Fruit fly (Drosophila melanogaster) whole organism, embryonic: ENCODE measurements around the gene Cyp4d20.

Experiments used
- Awh ChIP-seq: fragments of 200-800 bp; sonication (Bioruptor generic); IDR thresholded peaks from 2 replicates; pipeline ENCODE4, ENCODE4 v1.3.6; 2022; ENCODE audit warnings: missing biosample characterization, missing genetic modification characterization
- CG1024 ChIP-seq: fragments of 200-800 bp; sonication (Bioruptor generic); IDR thresholded peaks from 2 replicates; pipeline ENCODE4 v1.3.6; 2022; ENCODE audit warnings: missing biosample characterization, missing genetic modification characterization
- CG11085 ChIP-seq: fragments of 200-800 bp; sonication (Bioruptor generic); IDR thresholded peaks from 2 replicates; pipeline ENCODE4 v1.3.6; 2022; ENCODE audit warnings: missing biosample characterization, missing genetic modification characterization
- CG11456 ChIP-seq: fragments of 200-800 bp; sonication (Bioruptor generic); IDR thresholded peaks from 3 replicates; pipeline ENCODE4 v1.3.6; 2022; ENCODE audit warnings: missing biosample characterization, missing genetic modification characterization
- CG13123 ChIP-seq: fragments of 200-800 bp; sonication (Bioruptor generic); optimal IDR thresholded peaks from 2 replicates; lab custom pipeline; 2016; ENCODE audit warnings: missing biosample characterization, missing genetic modification characterization
- CG13894 ChIP-seq: fragments of 200-800 bp; sonication (Bioruptor generic); optimal IDR thresholded peaks from 3 replicates; lab custom pipeline; 2018; ENCODE audit warnings: missing biosample characterization, mild to moderate bottlenecking, missing genetic modification characterization, moderate library complexity
- CG14441 ChIP-seq: fragments of 200-800 bp; sonication (Bioruptor generic); IDR thresholded peaks from 2 replicates; pipeline ENCODE4 v1.3.6; 2022; ENCODE audit warnings: missing biosample characterization, missing genetic modification characterization
- CG14710 ChIP-seq: fragments of 200-800 bp; sonication (Bioruptor generic); optimal IDR thresholded peaks from 3 replicates; lab custom pipeline; 2019; ENCODE audit warnings: missing biosample characterization, mild to moderate bottlenecking, missing genetic modification characterization, moderate library complexity
- CG15514 ChIP-seq: fragments of 200-800 bp; sonication (Bioruptor generic); optimal IDR thresholded peaks from 3 replicates; lab custom pipeline; 2017; ENCODE audit warnings: missing biosample characterization, missing genetic modification characterization, mild to moderate bottlenecking, moderate library complexity, missing genetic modification reagents
- CG17385 ChIP-seq: fragments of 200-800 bp; sonication (Bioruptor generic); optimal IDR thresholded peaks from 3 replicates; lab custom pipeline; 2018; ENCODE audit warnings: missing biosample characterization, mild to moderate bottlenecking, missing genetic modification characterization
- CG17612 ChIP-seq: fragments of 200-800 bp; sonication (Bioruptor generic); IDR thresholded peaks from 2 replicates; pipeline ENCODE4 v1.3.6; 2022; ENCODE audit warnings: missing biosample characterization, missing genetic modification characterization
- CG18599 ChIP-seq: fragments of 200-800 bp; sonication (Bioruptor generic); optimal IDR thresholded peaks from 3 replicates; lab custom pipeline; 2017; ENCODE audit warnings: missing biosample characterization, missing genetic modification characterization, mild to moderate bottlenecking, moderate library complexity, missing genetic modification reagents
- CG31365 ChIP-seq: fragments of 200-800 bp; sonication (Bioruptor generic); optimal IDR thresholded peaks from 2 replicates; lab custom pipeline; 2018; ENCODE audit warnings: missing biosample characterization, mild to moderate bottlenecking, missing genetic modification characterization
- CG33213 ChIP-seq: fragments of 200-800 bp; sonication (Bioruptor generic); optimal IDR thresholded peaks from 3 replicates; lab custom pipeline; 2016; ENCODE audit warnings: missing biosample characterization, missing genetic modification characterization
- CG33557 ChIP-seq: fragments of 200-800 bp; sonication (Bioruptor generic); optimal IDR thresholded peaks from 2 replicates; lab custom pipeline; 2019; ENCODE audit warnings: missing biosample characterization, mild to moderate bottlenecking, missing genetic modification characterization, moderate library complexity
- CG5180 ChIP-seq: fragments of 200-800 bp; sonication (Bioruptor generic); optimal IDR thresholded peaks from 3 replicates; lab custom pipeline; 2017; ENCODE audit warnings: missing biosample characterization, missing genetic modification characterization, mild to moderate bottlenecking, moderate library complexity, missing genetic modification reagents
- CG5953 ChIP-seq: fragments of 200-800 bp; sonication (Bioruptor generic); IDR thresholded peaks from 2 replicates; pipeline ENCODE4 v1.3.6; 2022; ENCODE audit warnings: missing biosample characterization, missing genetic modification characterization
- CG7271 ChIP-seq: fragments of 200-800 bp; sonication (Bioruptor generic); optimal IDR thresholded peaks from 2 replicates; lab custom pipeline; 2018; ENCODE audit warnings: missing biosample characterization, mild to moderate bottlenecking, missing genetic modification characterization, moderate library complexity
- CG8089 ChIP-seq: fragments of 200-800 bp; sonication (Bioruptor generic); optimal IDR thresholded peaks from 3 replicates; lab custom pipeline; 2016; ENCODE audit warnings: missing biosample characterization, missing genetic modification characterization
- CG8944 ChIP-seq: fragments of 200-800 bp; sonication (Bioruptor generic); optimal IDR thresholded peaks from 3 replicates; lab custom pipeline; 2016; ENCODE audit warnings: missing biosample characterization, missing genetic modification characterization
- D19B ChIP-seq: fragments of 200-800 bp; sonication (Bioruptor generic); optimal IDR thresholded peaks from 2 replicates; lab custom pipeline; 2017; ENCODE audit warnings: missing biosample characterization, mild to moderate bottlenecking, missing genetic modification characterization
- Dbx ChIP-seq: fragments of 200-800 bp; sonication (Bioruptor generic); IDR thresholded peaks from 3 replicates; pipeline ENCODE4 v1.3.6; 2022; ENCODE audit warnings: missing biosample characterization, missing genetic modification characterization
- Doc2 ChIP-seq: fragments of 200-800 bp; sonication (Bioruptor generic); IDR thresholded peaks from 2 replicates; pipeline ENCODE4 v1.3.6; 2022; ENCODE audit warnings: missing biosample characterization, missing genetic modification characterization
- Ets65A ChIP-seq: fragments of 200-800 bp; sonication (Bioruptor generic); peaks from one replicate; lab custom pipeline; 2016; ENCODE audit warnings: missing biosample characterization, missing genetic modification characterization
- GATAe ChIP-seq: fragments of 200-800 bp; sonication (Bioruptor generic); conservative IDR thresholded peaks from 2 replicates; pipeline ENCODE4 v1.3.6; 2022; ENCODE audit warnings: missing biosample characterization, missing genetic modification characterization
- Gug ChIP-seq: fragments of 200-800 bp; sonication (Bioruptor generic); IDR thresholded peaks from 4 replicates; pipeline ENCODE4 v1.3.6; 2022; ENCODE audit warnings: missing biosample characterization, missing genetic modification characterization
- H15 ChIP-seq: fragments of 200-800 bp; sonication (Bioruptor generic); IDR thresholded peaks from 3 replicates; pipeline ENCODE4 v1.3.6; 2022; ENCODE audit warnings: missing biosample characterization, missing genetic modification characterization
- Hand ChIP-seq: fragments of 200-800 bp; sonication (Bioruptor generic); optimal IDR thresholded peaks from 2 replicates; lab custom pipeline; 2017; ENCODE audit warnings: mild to moderate bottlenecking, missing biosample characterization, missing genetic modification reagents, missing genetic modification characterization
- Kr ChIP-seq: fragments of 200-800 bp; sonication (Bioruptor generic); optimal IDR thresholded peaks from 2 replicates; lab custom pipeline; 2017; ENCODE audit warnings: missing biosample characterization, mild to moderate bottlenecking, missing genetic modification characterization
- Opbp ChIP-seq: fragments of 200-800 bp; sonication (Bioruptor generic); IDR thresholded peaks from 3 replicates; pipeline ENCODE4 v1.3.6; 2022; ENCODE audit warnings: missing biosample characterization, missing genetic modification characterization; ENCODE audit not compliant: partially characterized antibody
- Taf1 ChIP-seq: fragments of 200-800 bp; sonication (Bioruptor generic); IDR thresholded peaks from 2 replicates; pipeline ENCODE4 v1.3.6; 2022; ENCODE audit warnings: missing biosample characterization, missing genetic modification characterization
- Xbp1 ChIP-seq: fragments of 200-800 bp; sonication (Bioruptor generic); optimal IDR thresholded peaks from 3 replicates; lab custom pipeline; 2016; ENCODE audit warnings: missing biosample characterization, mild to moderate bottlenecking, missing genetic modification characterization
- amos ChIP-seq: fragments of 200-800 bp; sonication (Bioruptor generic); IDR thresholded peaks from 2 replicates; pipeline ENCODE4 v1.3.6; 2022; ENCODE audit warnings: missing biosample characterization, missing genetic modification characterization; ENCODE audit not compliant: partially characterized antibody
- ash1 ChIP-seq: fragments of 200-800 bp; sonication (Bioruptor generic); optimal IDR thresholded peaks from 2 replicates; lab custom pipeline; 2018; ENCODE audit warnings: missing biosample characterization, mild to moderate bottlenecking, missing genetic modification characterization
- dati ChIP-seq: fragments of 200-800 bp; sonication (Bioruptor generic); IDR thresholded peaks from 2 replicates; pipeline ENCODE4 v1.3.6; 2022; ENCODE audit warnings: missing biosample characterization, missing genetic modification characterization
- dm ChIP-seq: fragments of 200-800 bp; sonication (Bioruptor generic); optimal IDR thresholded peaks from 3 replicates; lab custom pipeline; 2016; ENCODE audit warnings: missing biosample characterization, missing genetic modification characterization
- gce ChIP-seq: fragments of 200-800 bp; sonication (Bioruptor generic); IDR thresholded peaks from 3 replicates; pipeline ENCODE4 v1.3.6; 2022; ENCODE audit warnings: missing biosample characterization, missing genetic modification characterization
- inv ChIP-seq: fragments of 200-800 bp; sonication (Bioruptor generic); IDR thresholded peaks from 2 replicates; pipeline ENCODE4 v1.3.6; 2022; ENCODE audit warnings: missing biosample characterization, missing genetic modification characterization; ENCODE audit not compliant: partially characterized antibody
- ken ChIP-seq: fragments of 200-800 bp; sonication (Bioruptor generic); IDR thresholded peaks from 3 replicates; pipeline ENCODE4 v1.3.6; 2022; ENCODE audit warnings: missing biosample characterization, missing genetic modification characterization
- lola ChIP-seq, 3 experiments: fragments of >200 bp in 2 of 3; fragments of 200-800 bp in 1 of 3; sonication (Bioruptor generic) in 1 of 3; optimal IDR thresholded peaks; 2 replicates each; lab custom pipeline; 2017 to 2019; ENCODE audit warnings: missing biosample characterization in 3 of 3, missing genetic modification characterization in 3 of 3, mild to moderate bottlenecking in 1 of 3, moderate library complexity in 1 of 3
- mam ChIP-seq: fragments of 200-800 bp; sonication (Bioruptor generic); optimal IDR thresholded peaks from 3 replicates; lab custom pipeline; 2016; ENCODE audit warnings: missing biosample characterization, missing genetic modification characterization
- nau ChIP-seq: fragments of 200-800 bp; sonication (Bioruptor generic); optimal IDR thresholded peaks from 3 replicates; lab custom pipeline; 2017; ENCODE audit warnings: missing biosample characterization, mild to moderate bottlenecking, missing genetic modification characterization, missing genetic modification reagents
- rib ChIP-seq: fragments of 200-800 bp; sonication (Bioruptor generic); IDR thresholded peaks from 2 replicates; pipeline ENCODE4 v1.3.6; 2022; ENCODE audit warnings: missing biosample characterization, missing genetic modification characterization
- sd ChIP-seq: fragments of 200-800 bp; sonication (Bioruptor generic); optimal IDR thresholded peaks from 3 replicates; lab custom pipeline; 2018; ENCODE audit warnings: missing biosample characterization, mild to moderate bottlenecking, missing genetic modification characterization, moderate library complexity
- sima ChIP-seq: fragments of 200-800 bp; sonication (Bioruptor generic); optimal IDR thresholded peaks from 2 replicates; lab custom pipeline; 2016; ENCODE audit warnings: missing biosample characterization, missing genetic modification characterization
- sr ChIP-seq: fragments of 200-800 bp; sonication (Bioruptor generic); IDR thresholded peaks from 3 replicates; pipeline ENCODE4 v1.3.6; 2022; ENCODE audit warnings: missing biosample characterization, missing genetic modification characterization
- ssp ChIP-seq: fragments of 200-800 bp; sonication (Bioruptor generic); IDR thresholded peaks from 2 replicates; pipeline ENCODE4 v1.3.6; 2022; ENCODE audit warnings: missing biosample characterization, missing genetic modification characterization
- sug ChIP-seq: fragments of 200-800 bp; optimal IDR thresholded peaks from 2 replicates; lab custom pipeline; 2019; ENCODE audit warnings: missing biosample characterization, mild to moderate bottlenecking, missing genetic modification characterization, moderate library complexity
- tna ChIP-seq: fragments of 200-800 bp; sonication (Bioruptor generic); IDR thresholded peaks from 2 replicates; pipeline ENCODE4 v1.3.6; 2022; ENCODE audit warnings: missing biosample characterization, missing genetic modification characterization; ENCODE audit not compliant: partially characterized antibody
- vfl ChIP-seq: fragments of 200-800 bp; sonication (Bioruptor generic); optimal IDR thresholded peaks from 2 replicates; lab custom pipeline; 2016; ENCODE audit warnings: missing biosample characterization, missing genetic modification characterization

The Cyp4d20 gene

DNA sequence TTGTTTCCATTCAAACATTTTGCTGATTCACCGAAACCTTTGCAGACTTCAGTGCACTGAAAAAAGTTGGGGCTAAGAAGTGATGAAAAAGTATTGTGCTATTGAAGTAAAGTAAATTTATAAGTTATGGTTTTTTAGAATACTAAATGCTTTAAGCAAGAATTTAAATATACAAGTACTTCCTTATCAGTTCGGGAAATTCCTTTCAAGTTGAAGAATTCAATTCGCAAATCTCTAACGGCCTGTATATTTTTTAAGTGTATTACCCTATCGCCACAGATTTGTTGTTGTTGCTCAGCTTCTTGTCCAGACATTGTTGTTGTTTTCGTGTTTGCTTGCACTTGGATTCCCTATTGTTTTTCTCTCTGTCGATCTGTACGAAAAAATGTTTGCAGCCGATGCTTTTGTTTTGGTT is 10.8 kb downstream of the Cyp4d20 start (continued):
- TF ChIP-seq ssp (GFP tag; lab: Robert Waterston, UW) (peak; percentile 65), Xbp1 (GFP tag; lab: Kevin White, UChicago) (peak; percentile 69), Awh (peak; percentile 77; the same call in 1 of the 2 replicates), CG11456 (GFP tag; lab: Robert Waterston, UW) (peak; percentile 65; the same call in 1 of the 3 replicates), CG5953 (GFP tag; lab: Robert Waterston, UW) (no peak), CG1024 (0 out of 2 replicates have a peak, but pooled peaks have one; percentile 9), dati (peak; percentile 42; the same call in 1 of the 2 replicates), sr (GFP tag; lab: Robert Waterston, UW) (0 out of 3 replicates have a peak, but pooled peaks have one; percentile 31), rib (0 out of 2 replicates have a peak, but pooled peaks have one; percentile 59), nau (GFP tag; lab: Kevin White, UChicago) (peak; percentile 51), lola (GFP tag; optimal IDR thresholded peaks at IDR 0.05; lab: Kevin White, UChicago) (peak in 1 of 3 experiments; percentile 73), CG8089 (GFP tag; lab: Kevin White, UChicago) (peak; percentile 37), tna (GFP tag; lab: Robert Waterston, UW) (no peak), sima (no peak), CG15514 (peak; percentile 28), CG13894 (tag; lab: Kevin White, UChicago) (no peak), vfl (GFP tag; lab: Kevin White, UChicago) (peak; percentile 10), Hand (GFP tag; lab: Kevin White, UChicago) (no peak), ash1 (GFP tag; lab: Kevin White, UChicago) (no peak), Opbp (GFP tag; lab: Robert Waterston, UW) (no peak), CG14710 (tag; lab: Kevin White, UChicago) (peak; percentile 79), CG11085 (GFP tag; lab: Robert Waterston, UW) (peak; percentile 38; the same call in 1 of the 2 replicates), CG17612 (GFP tag; lab: Robert Waterston, UW) (peak; percentile 56), CG17385 (peak; percentile 54), CG7271 (tag; lab: Kevin White, UChicago) (peak; percentile 67), CG18599 (peak; percentile 51), H15 (GFP tag; lab: Robert Waterston, UW) (peak; percentile 51; the same call in 1 of the 3 replicates), CG5180 (peak; percentile 54), Ets65A (GFP tag; lab: Kevin White, UChicago) (peak; percentile 92), Kr (GFP tag; lab: Kevin White, UChicago) (no peak), CG13123 (GFP tag; lab: Kevin White, UChicago) (no peak), CG33557 (GFP tag; lab: Kevin White, UChicago) (peak; percentile 38), CG14441 (peak; percentile 71), amos (GFP tag; lab: Robert Waterston, UW) (no peak), Taf1 (GFP tag; lab: Robert Waterston, UW) (no peak), sug (tag; lab: Kevin White, UChicago) (peak; percentile 19), GATAe (GFP tag; lab: Robert Waterston, UW) (no peak), D19B (GFP tag; lab: Kevin White, UChicago) (peak; percentile 42), Doc2 (GFP tag; lab: Robert Waterston, UW) (0 out of 2 replicates have a peak, but pooled peaks have one; percentile 39), sd (tag; lab: Kevin White, UChicago) (peak; percentile 9), CG8944 (GFP tag; lab: Kevin White, UChicago) (peak; percentile 43), mam (GFP tag; lab: Kevin White, UChicago) (no peak), Gug (GFP tag; lab: Robert Waterston, UW) (peak; percentile 35; the same call in 3 of the 4 replicates), inv (GFP tag; lab: Robert Waterston, UW) (no peak), gce (GFP tag; lab: Robert Waterston, UW) (peak; percentile 28; the same call in 1 of the 3 replicates), CG31365 (tag; lab: Kevin White, UChicago) (no peak), Dbx (GFP tag; lab: Robert Waterston, UW) (no peak), dm (GFP tag; lab: Kevin White, UChicago) (no peak), ken (GFP tag; lab: Robert Waterston, UW) (0 out of 3 replicates have a peak, but pooled peaks have one; percentile 12), CG33213 (GFP tag; lab: Kevin White, UChicago) (peak; percentile 35)
